Fruit fly (Drosophila melanogaster) whole organism, adult: ENCODE data around the gene CG33281.

ENCODE experiments used
- CG12768 ChIP-seq: fragments of 200-800 bp; sonication (Bioruptor generic); optimal IDR thresholded peaks from 2 replicates; lab custom pipeline; 2017; ENCODE audit warnings: missing biosample characterization, missing genetic modification characterization, mild to moderate bottlenecking, moderate library complexity, missing genetic modification reagents
- CG14711 ChIP-seq: fragments of 200-800 bp; sonication (Bioruptor generic); optimal IDR thresholded peaks from 2 replicates; lab custom pipeline; 2018; ENCODE audit warnings: missing biosample characterization, mild to moderate bottlenecking, missing genetic modification characterization, moderate library complexity
- CG1620 ChIP-seq: fragments of 200-800 bp; sonication (Bioruptor generic); optimal IDR thresholded peaks from 2 replicates; lab custom pipeline; 2016; ENCODE audit warnings: missing biosample characterization, missing genetic modification characterization
- CG33017 ChIP-seq: fragments of 200-800 bp; sonication (Bioruptor generic); optimal IDR thresholded peaks from 2 replicates; lab custom pipeline; 2018; ENCODE audit warnings: missing biosample characterization, mild to moderate bottlenecking, missing genetic modification characterization, moderate library complexity
- CG5204 ChIP-seq: fragments of 200-800 bp; sonication (Bioruptor generic); optimal IDR thresholded peaks from 2 replicates; lab custom pipeline; 2016; ENCODE audit warnings: missing biosample characterization, missing genetic modification characterization
- CG7101 ChIP-seq: fragments of 200-800 bp; sonication (Bioruptor generic); optimal IDR thresholded peaks from 2 replicates; lab custom pipeline; 2018; ENCODE audit warnings: missing biosample characterization, mild to moderate bottlenecking, missing genetic modification characterization, moderate library complexity
- Crg-1 ChIP-seq: fragments of 200-800 bp; sonication (Bioruptor generic); optimal IDR thresholded peaks from 2 replicates; lab custom pipeline; 2016; ENCODE audit warnings: missing biosample characterization, missing genetic modification characterization
- Hr96 ChIP-seq: fragments of 200-800 bp; sonication (Bioruptor generic); optimal IDR thresholded peaks from 2 replicates; lab custom pipeline; 2016; ENCODE audit warnings: missing biosample characterization, missing genetic modification characterization
- Mnt ChIP-seq: fragments of 200-800 bp; sonication (Bioruptor generic); optimal IDR thresholded peaks from 2 replicates; lab custom pipeline; 2016; ENCODE audit warnings: missing biosample characterization, mild to moderate bottlenecking, missing genetic modification characterization
- bab1 ChIP-seq: fragments of 200-800 bp; sonication (Bioruptor generic); optimal IDR thresholded peaks from 3 replicates; lab custom pipeline; 2019; ENCODE audit warnings: missing biosample characterization, mild to moderate bottlenecking, missing genetic modification characterization, moderate library complexity
- cnc ChIP-seq, 2 experiments: fragments of >200 bp; optimal IDR thresholded peaks; 2 replicates each; lab custom pipeline; 2017
- kay ChIP-seq: fragments of 200-800 bp; sonication (Bioruptor generic); peaks from one replicate; lab custom pipeline; 2016; ENCODE audit warnings: missing biosample characterization, missing genetic modification characterization, borderline replicate concordance
- ovo ChIP-seq: fragments of 200-800 bp; sonication (Bioruptor generic); optimal IDR thresholded peaks from 2 replicates; lab custom pipeline; 2016; ENCODE audit warnings: missing biosample characterization, missing genetic modification characterization
- pad ChIP-seq: fragments of 200-800 bp; sonication (Bioruptor generic); optimal IDR thresholded peaks from 3 replicates; lab custom pipeline; 2017; ENCODE audit warnings: missing biosample characterization, missing genetic modification characterization, mild to moderate bottlenecking, moderate library complexity, missing genetic modification reagents
- tj ChIP-seq: fragments of 200-800 bp; sonication (Bioruptor generic); optimal IDR thresholded peaks from 3 replicates; lab custom pipeline; 2017; ENCODE audit warnings: missing biosample characterization, mild to moderate bottlenecking, missing genetic modification characterization, moderate library complexity

The CG33281 gene

DNA sequence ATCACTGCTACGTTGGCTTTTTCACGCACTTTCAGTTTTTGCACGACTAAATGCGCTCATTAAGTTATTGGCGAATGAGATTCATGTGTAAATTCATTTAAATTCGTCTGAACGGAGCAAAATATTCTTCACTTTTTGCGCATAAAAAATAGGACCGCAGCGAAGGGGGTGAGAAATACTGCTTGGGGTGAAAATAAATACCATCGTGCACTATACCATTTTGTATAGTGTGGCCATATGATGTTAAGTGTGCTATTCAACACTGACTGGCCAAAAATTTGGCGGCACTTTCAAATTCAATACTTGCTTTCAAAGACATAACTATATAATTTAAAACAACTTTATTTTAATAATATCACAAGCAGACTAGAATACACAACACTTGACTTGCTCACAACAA is 49.2 kb downstream of the CG33281 start, which contains the start of gene GramD1B:
TSS of gene GramD1B (minus strand) at position 131 of the 400 bp plus-strand sequence.
- TF ChIP-seq CG1620 (peak; percentile 26), Hr96 (GFP tag; lab: Kevin White, UChicago) (no peak), pad (GFP tag; lab: Kevin White, UChicago) (peak; percentile 43), cnc (optimal IDR thresholded peaks at IDR 0.05; lab: Kevin White, UChicago) (no peak), CG12768 (GFP tag; lab: Kevin White, UChicago) (peak; percentile 23), tj (GFP tag; lab: Kevin White, UChicago) (no peak), CG33017 (tag; lab: Kevin White, UChicago) (no peak), CG7101 (peak; percentile 57), CG14711 (tag; lab: Kevin White, UChicago) (peak; percentile 50), bab1 (peak; percentile 51), Crg-1 (peak; percentile 54), ovo (peak; percentile 17), kay (GFP tag; lab: Kevin White, UChicago) (peak; percentile 57), CG5204 (GFP tag; lab: Kevin White, UChicago) (no peak), Mnt (GFP tag; lab: Kevin White, UChicago) (peak; percentile 34)

DNA sequence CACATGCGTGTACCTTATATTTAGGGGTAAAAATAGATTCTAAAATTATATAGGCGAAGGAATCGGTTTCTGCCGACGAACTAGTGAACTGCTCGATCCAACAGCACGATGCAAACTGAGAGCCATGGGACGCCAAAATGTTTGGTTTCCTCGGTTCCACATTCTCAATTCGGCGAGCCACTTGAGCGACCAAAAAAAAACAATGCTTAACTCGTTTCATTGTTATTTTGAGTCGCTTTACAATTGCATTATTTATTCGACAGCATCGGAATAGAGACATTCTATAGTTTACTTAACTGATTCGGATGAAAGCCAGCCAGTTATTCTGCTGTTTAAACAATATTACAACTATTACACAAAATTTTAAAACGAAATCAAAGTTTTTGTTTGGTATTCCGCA is 51.6 kb downstream of the CG33281 start, which contains the start of gene CG15412:
TSS of gene CG15412 (minus strand) at position 101 of the 400 bp plus-strand sequence.
- TF ChIP-seq bab1 (no peak), tj (GFP tag; lab: Kevin White, UChicago) (no peak)
